Fruit fly (Drosophila melanogaster): ENCODE data around the gene ClC-c.

Gene ClC-c

dm6 chr3L:16090330-16090803 lies at the start of gene ClC-c, which contains the start of gene CG5235:
Gene ClC-c (plus strand): TSS chr3L:16090454.
Gene CG5235 (minus strand): TSS chr3L:16090392.
- TF ChIP-seq rgr (GFP tag; optimal IDR thresholded peaks at IDR 0.05) (peak; percentile 14), CG32264 (GFP tag; optimal IDR thresholded peaks at IDR 0.05) (no peak), h (GFP tag; optimal IDR thresholded peaks at IDR 0.05) (no peak), fru (GFP tag; optimal IDR thresholded peaks at IDR 0.05) (peak; percentile 63), usp (GFP tag; optimal IDR thresholded peaks at IDR 0.05) (no peak), Abd-B (GFP tag; optimal IDR thresholded peaks at IDR 0.05) (no peak), Rel (GFP tag; optimal IDR thresholded peaks at IDR 0.05) (no peak), Rel (tag; optimal IDR thresholded peaks at IDR 0.05) (peak; percentile 65)

dm6 chr3L:16041260-16042079 lies 48.8 kb upstream of the ClC-c start:
- TF ChIP-seq Mio (GFP tag; optimal IDR thresholded peaks at IDR 0.05): no peak
- peak; percentile 32 for TF ChIP-seq psq (GFP tag; optimal IDR thresholded peaks at IDR 0.05)
- TF ChIP-seq pan (optimal IDR thresholded peaks at IDR 0.05): no peak
- TF ChIP-seq Abd-B (GFP tag; optimal IDR thresholded peaks at IDR 0.05): no peak
- no peak for TF ChIP-seq Dfd (GFP tag; optimal IDR thresholded peaks at IDR 0.05)
- TF ChIP-seq br (GFP tag; optimal IDR thresholded peaks at IDR 0.05): no peak
- TF ChIP-seq sv (GFP tag; optimal IDR thresholded peaks at IDR 0.05): no peak
- TF ChIP-seq brk (GFP tag; optimal IDR thresholded peaks at IDR 0.05): peak; percentile 30
- TF ChIP-seq N (GFP tag; optimal IDR thresholded peaks at IDR 0.05): no peak
- peak; percentile 58 for TF ChIP-seq Hr83 (GFP tag; optimal IDR thresholded peaks at IDR 0.05; ENCODE audit: poor library complexity, severe bottlenecking)
- TF ChIP-seq Sp1 (GFP tag; optimal IDR thresholded peaks at IDR 0.05): peak; percentile 51
- TF ChIP-seq Hr78 (GFP tag; optimal IDR thresholded peaks at IDR 0.05): no peak
- no peak for TF ChIP-seq OdsH (GFP tag; optimal IDR thresholded peaks at IDR 0.05)
- TF ChIP-seq dl (GFP tag; optimal IDR thresholded peaks at IDR 0.05; ENCODE audit: insufficient read depth in 1 of 2, partially characterized antibody in 2 of 2): peak in 1 of 2 experiments; percentile 5
- TF ChIP-seq dmrt93B (GFP tag; optimal IDR thresholded peaks at IDR 0.05): no peak
- TF ChIP-seq jim (GFP tag; optimal IDR thresholded peaks at IDR 0.05): no peak
- no peak for TF ChIP-seq Rel (GFP tag; optimal IDR thresholded peaks at IDR 0.05)
- peak; percentile 46 for TF ChIP-seq Rel (tag; optimal IDR thresholded peaks at IDR 0.05)
- TF ChIP-seq Dif (GFP tag; optimal IDR thresholded peaks at IDR 0.05; ENCODE audit: partially characterized antibody): peak; percentile 61
- TF ChIP-seq woc (GFP tag; optimal IDR thresholded peaks at IDR 0.05): peak; percentile 23
- no peak for TF ChIP-seq GATAd (GFP tag; optimal IDR thresholded peaks at IDR 0.05)
- TF ChIP-seq CG9705 (GFP tag; optimal IDR thresholded peaks at IDR 0.05): no peak
- no peak for TF ChIP-seq CrebA (GFP tag; optimal IDR thresholded peaks at IDR 0.05; ENCODE audit: borderline replicate concordance)
- TF ChIP-seq usp (GFP tag; optimal IDR thresholded peaks at IDR 0.05): no peak
- no peak for TF ChIP-seq HLH106 (tag; optimal IDR thresholded peaks at IDR 0.05)
- peak; percentile 16 for TF ChIP-seq fru (GFP tag; optimal IDR thresholded peaks at IDR 0.05)
- no peak for TF ChIP-seq CG32264 (GFP tag; optimal IDR thresholded peaks at IDR 0.05)
- peak; percentile 79 for TF ChIP-seq Hnf4 (GFP tag; optimal IDR thresholded peaks at IDR 0.05)

dm6 chr3L:16042080-16042344 lies 48.2 kb upstream of the ClC-c start:
- TF ChIP-seq brk (GFP tag; optimal IDR thresholded peaks at IDR 0.05) (no peak), Hnf4 (GFP tag; optimal IDR thresholded peaks at IDR 0.05) (no peak), Abd-B (GFP tag; optimal IDR thresholded peaks at IDR 0.05) (no peak), Jra (GFP tag; optimal IDR thresholded peaks at IDR 0.05) (no peak), psq (GFP tag; optimal IDR thresholded peaks at IDR 0.05) (no peak), HLH106 (tag; optimal IDR thresholded peaks at IDR 0.05) (no peak), sv (GFP tag; optimal IDR thresholded peaks at IDR 0.05) (no peak), dl (GFP tag; optimal IDR thresholded peaks at IDR 0.05; ENCODE audit: insufficient read depth in 1 of 2, partially characterized antibody in 2 of 2) (no peak), fru (GFP tag; optimal IDR thresholded peaks at IDR 0.05) (no peak)

- TF ChIP-seq Hnf4 (GFP tag; optimal IDR thresholded peaks at IDR 0.05) (no peak), h (GFP tag; optimal IDR thresholded peaks at IDR 0.05) (no peak), dmrt93B (GFP tag; optimal IDR thresholded peaks at IDR 0.05) (no peak), brk (GFP tag; optimal IDR thresholded peaks at IDR 0.05) (no peak), fru (GFP tag; optimal IDR thresholded peaks at IDR 0.05) (peak; percentile 35), OdsH (GFP tag; optimal IDR thresholded peaks at IDR 0.05) (no peak), HLH106 (tag; optimal IDR thresholded peaks at IDR 0.05) (no peak), sage (GFP tag; optimal IDR thresholded peaks at IDR 0.05) (no peak), jim (GFP tag; optimal IDR thresholded peaks at IDR 0.05) (no peak), dl (GFP tag; optimal IDR thresholded peaks at IDR 0.05; ENCODE audit: insufficient read depth in 1 of 2, partially characterized antibody in 2 of 2) (peak in 1 of 2 experiments; percentile 3), tai (GFP tag; optimal IDR thresholded peaks at IDR 0.05) (no peak), Rel (GFP tag; optimal IDR thresholded peaks at IDR 0.05) (no peak), Rel (tag; optimal IDR thresholded peaks at IDR 0.05) (no peak), CrebA (GFP tag; optimal IDR thresholded peaks at IDR 0.05; ENCODE audit: borderline replicate concordance) (peak; percentile 25), Dif (GFP tag; optimal IDR thresholded peaks at IDR 0.05; ENCODE audit: partially characterized antibody) (no peak), Jra (GFP tag; optimal IDR thresholded peaks at IDR 0.05) (no peak), foxo (GFP tag; optimal IDR thresholded peaks at IDR 0.05) (no peak), woc (GFP tag; optimal IDR thresholded peaks at IDR 0.05) (no peak), dsf (GFP tag; optimal IDR thresholded peaks at IDR 0.05; ENCODE audit: borderline replicate concordance) (no peak), GATAd (GFP tag; optimal IDR thresholded peaks at IDR 0.05) (no peak), CG32264 (GFP tag; optimal IDR thresholded peaks at IDR 0.05) (no peak), Hr83 (GFP tag; optimal IDR thresholded peaks at IDR 0.05; ENCODE audit: poor library complexity, severe bottlenecking) (peak; percentile 35), psq (GFP tag; optimal IDR thresholded peaks at IDR 0.05) (no peak), br (GFP tag; optimal IDR thresholded peaks at IDR 0.05) (no peak), lola (GFP tag; optimal IDR thresholded peaks at IDR 0.05) (no peak), sv (GFP tag; optimal IDR thresholded peaks at IDR 0.05) (no peak), N (GFP tag; optimal IDR thresholded peaks at IDR 0.05) (no peak), rgr (GFP tag; optimal IDR thresholded peaks at IDR 0.05) (no peak)
Observed at dm6 chr3L:16042640-16043039, 47.6 kb upstream of the ClC-c start.
